Worm (Caenorhabditis elegans): ENCODE data around the gene arrd-3.

ce11 chrII:9440060-9440459 lies 27.7 kb downstream of the arrd-3 start, which contains the start of gene chil-17:
- TF ChIP-seq ZK546.5 (tag; optimal IDR thresholded peaks at IDR 0.05) (no peak), nhr-23 (tag; optimal IDR thresholded peaks at IDR 0.05) (no peak), unc-62 (GFP tag; optimal IDR thresholded peaks at IDR 0.05) (no peak), nhr-67 (tag; optimal IDR thresholded peaks at IDR 0.05) (no peak), lin-15B (tag; optimal IDR thresholded peaks at IDR 0.05) (no peak), jun-1 (tag; optimal IDR thresholded peaks at IDR 0.05) (no peak), nhr-11 (tag; optimal IDR thresholded peaks at IDR 0.05) (no peak), ceh-16 (tag; optimal IDR thresholded peaks at IDR 0.05) (no peak), elt-2 (tag; optimal IDR thresholded peaks at IDR 0.05) (no peak), nhr-12 (tag; optimal IDR thresholded peaks at IDR 0.05) (no peak)
